Fruit fly (Drosophila melanogaster) whole organism, prepupa: ENCODE data around the gene DNAlig3.

Experiments
- CG31627 ChIP-seq: fragments of 200-800 bp; sonication (Bioruptor generic); optimal IDR thresholded peaks from 3 replicates; lab custom pipeline; 2016; ENCODE audit warnings: missing biosample characterization, missing genetic modification characterization
- CG6854 ChIP-seq: fragments of 200-800 bp; sonication (Bioruptor generic); optimal IDR thresholded peaks from 2 replicates; lab custom pipeline; 2017; ENCODE audit warnings: missing biosample characterization, mild to moderate bottlenecking, missing genetic modification characterization
- Ets96B ChIP-seq: fragments of 200-800 bp; optimal IDR thresholded peaks from 2 replicates; lab custom pipeline; 2019; ENCODE audit warnings: missing biosample characterization, mild to moderate bottlenecking, missing genetic modification characterization, moderate library complexity
- Gug ChIP-seq: fragments of 200-800 bp; sonication (Bioruptor generic); IDR thresholded peaks from 2 replicates; pipeline ENCODE4 v1.3.6; 2022; ENCODE audit warnings: missing biosample characterization, missing genetic modification characterization
- pdm3 ChIP-seq: fragments of 200-800 bp; sonication (Bioruptor generic); optimal IDR thresholded peaks from 3 replicates; lab custom pipeline; 2016; ENCODE audit warnings: missing biosample characterization, missing genetic modification characterization
- spab ChIP-seq: fragments of 200-800 bp; sonication (Bioruptor generic); optimal IDR thresholded peaks from 2 replicates; lab custom pipeline; 2017; ENCODE audit warnings: missing biosample characterization, mild to moderate bottlenecking, missing genetic modification characterization, missing genetic modification reagents

- TF ChIP-seq spab (GFP tag; lab: Kevin White, UChicago) (no peak), Ets96B (tag; lab: Kevin White, UChicago) (peak; percentile 58), Gug (GFP tag; lab: Robert Waterston, UW) (peak; percentile 47; the same call in 1 of the 2 replicates), pdm3 (peak; percentile 70), CG6854 (GFP tag; lab: Kevin White, UChicago) (peak; percentile 42), CG31627 (GFP tag; lab: Kevin White, UChicago) (peak; percentile 27)
Measured at dm6 chr3R:12442601-12443533, 41.2 kb upstream of the DNAlig3 start.
